Worm (Caenorhabditis elegans) whole organism, young adult: ENCODE measurements around the gene T28B11.1.

ENCODE experiments used
- B0035.1 ChIP-seq: sonication (generic microtip); optimal IDR thresholded peaks from 2 replicates; lab custom pipeline; 2016; ENCODE audit warnings: missing genetic modification characterization, mild to moderate bottlenecking, missing compliant biosample characterization, missing genotype, missing genetic modification reagents
- F23B12.7 ChIP-seq: sonication (generic microtip); optimal IDR thresholded peaks from 2 replicates; lab custom pipeline; 2017; ENCODE audit warnings: missing genetic modification characterization, mild to moderate bottlenecking, missing compliant biosample characterization, antibody characterized with exemption, moderate library complexity; ENCODE audit not compliant: insufficient read depth
- F39B2.1 ChIP-seq: fragments of 200-800 bp; sonication (Bioruptor generic); IDR thresholded peaks from 2 replicates; pipeline ENCODE4 v1.3.6; 2022; ENCODE audit warnings: missing genetic modification reagents, missing genetic modification characterization, missing compliant biosample characterization
- F57A8.1 ChIP-seq: fragments of 200-800 bp; sonication (Bioruptor generic); optimal IDR thresholded peaks from 2 replicates; lab custom pipeline; 2018; ENCODE audit warnings: mild to moderate bottlenecking, missing genetic modification characterization, moderate library complexity, missing compliant biosample characterization
- Y67H2A.10 ChIP-seq: fragments of 200-800 bp; sonication (Bioruptor generic); conservative IDR thresholded peaks from 2 replicates; pipeline ENCODE4 v1.3.6; 2022; ENCODE audit warnings: missing genetic modification reagents, missing genetic modification characterization, missing compliant biosample characterization
- Y95B8A.8 ChIP-seq: fragments of 200-800 bp; sonication (Bioruptor generic); IDR thresholded peaks from 2 replicates; pipeline ENCODE4 v1.3.6; 2022; ENCODE audit warnings: missing genetic modification reagents, missing genetic modification characterization, missing compliant biosample characterization
- ZK185.1 ChIP-seq: sonication (generic microtip); optimal IDR thresholded peaks from 2 replicates; lab custom pipeline; 2016; ENCODE audit warnings: mild to moderate bottlenecking, missing genetic modification characterization, missing compliant biosample characterization; ENCODE audit not compliant: poor library complexity, severe bottlenecking
- aptf-2 ChIP-seq: fragments of 200-800 bp; sonication (Bioruptor generic); conservative IDR thresholded peaks from 2 replicates; pipeline ENCODE4 v1.3.6; 2022; ENCODE audit warnings: missing genetic modification reagents, missing genetic modification characterization, missing compliant biosample characterization
- attf-3 ChIP-seq: fragments of 200-800 bp; sonication (Bioruptor generic); conservative IDR thresholded peaks from 2 replicates; pipeline ENCODE4 v1.3.6; 2022; ENCODE audit warnings: missing genetic modification reagents, missing genetic modification characterization, missing compliant biosample characterization
- attf-5 ChIP-seq: fragments of 200-800 bp; sonication (Bioruptor generic); optimal IDR thresholded peaks from 2 replicates; lab custom pipeline; 2018; ENCODE audit warnings: mild to moderate bottlenecking, missing genetic modification characterization, missing compliant biosample characterization
- cebp-2 ChIP-seq: fragments of 200-800 bp; sonication (Bioruptor generic); IDR thresholded peaks from 2 replicates; pipeline ENCODE4 v1.3.6; 2022; ENCODE audit warnings: missing genetic modification characterization, missing compliant biosample characterization
- ceh-58 ChIP-seq: fragments of 200-800 bp; sonication (Bioruptor generic); IDR thresholded peaks from 2 replicates; pipeline ENCODE4 v1.3.6; 2022; ENCODE audit warnings: missing genetic modification characterization, missing compliant biosample characterization
- dox-1 ChIP-seq: fragments of 200-800 bp; sonication (Bioruptor generic); IDR thresholded peaks from 2 replicates; pipeline ENCODE4 v1.3.6; 2022; ENCODE audit warnings: missing genetic modification reagents, missing genetic modification characterization, missing compliant biosample characterization
- dpff-1 ChIP-seq: sonication (generic microtip); optimal IDR thresholded peaks from 2 replicates; lab custom pipeline; 2017; ENCODE audit warnings: mild to moderate bottlenecking, missing genetic modification characterization, missing compliant biosample characterization
- dpl-1 ChIP-seq: fragments of 150-350 bp; optimal IDR thresholded peaks from 2 replicates; lab custom pipeline; 2014; ENCODE audit warnings: missing biosample characterization, missing genetic modification reagents, missing genetic modification characterization
- egl-18 ChIP-seq: fragments of 200-800 bp; sonication (Bioruptor generic); IDR thresholded peaks from 2 replicates; pipeline ENCODE4 v1.3.6; 2022; ENCODE audit warnings: missing genetic modification reagents, missing genetic modification characterization, missing compliant biosample characterization
- hlh-26 ChIP-seq: fragments of 200-800 bp; sonication (Bioruptor generic); conservative IDR thresholded peaks from 2 replicates; pipeline ENCODE4 v1.3.6; 2022; ENCODE audit warnings: missing genetic modification reagents, missing genetic modification characterization, missing compliant biosample characterization
- hmg-1.2 ChIP-seq: fragments of 200-800 bp; sonication (Bioruptor generic); IDR thresholded peaks from 2 replicates; pipeline ENCODE4 v1.3.6; 2022; ENCODE audit warnings: missing genetic modification reagents, missing genetic modification characterization, missing compliant biosample characterization
- hrde-1 ChIP-seq: sonication (generic microtip); optimal IDR thresholded peaks from 2 replicates; lab custom pipeline; 2016; ENCODE audit warnings: missing genetic modification characterization, mild to moderate bottlenecking, missing compliant biosample characterization, moderate library complexity, missing genotype, missing genetic modification reagents, borderline replicate concordance
- lin-26 ChIP-seq: fragments of 200-800 bp; sonication (Bioruptor generic); IDR thresholded peaks from 2 replicates; pipeline ENCODE4 v1.3.6; 2022; ENCODE audit warnings: missing genetic modification reagents, missing genetic modification characterization, missing compliant biosample characterization
- lin-54 ChIP-seq: fragments of 200-800 bp; sonication (Bioruptor generic); optimal IDR thresholded peaks from 2 replicates; lab custom pipeline; 2018; ENCODE audit warnings: mild to moderate bottlenecking, missing genetic modification characterization, missing compliant biosample characterization
- madf-10 ChIP-seq: sonication (generic microtip); optimal IDR thresholded peaks from 2 replicates; lab custom pipeline; 2016; ENCODE audit warnings: mild to moderate bottlenecking, missing genetic modification characterization, missing compliant biosample characterization
- madf-8 ChIP-seq: fragments of 200-800 bp; sonication (Bioruptor generic); conservative IDR thresholded peaks from 2 replicates; pipeline ENCODE4 v1.3.6; 2022; ENCODE audit warnings: missing genetic modification reagents, missing genetic modification characterization, missing compliant biosample characterization
- nfya-2 ChIP-seq: fragments of 200-800 bp; sonication (Bioruptor generic); IDR thresholded peaks from 2 replicates; pipeline ENCODE4 v1.3.6; 2022; ENCODE audit warnings: missing genetic modification reagents, missing genetic modification characterization, missing compliant biosample characterization
- nhr-120 ChIP-seq: fragments of 200-800 bp; sonication (Bioruptor generic); IDR thresholded peaks from 2 replicates; pipeline ENCODE4 v1.3.6; 2022; ENCODE audit warnings: missing genetic modification characterization, missing compliant biosample characterization
- nhr-27 ChIP-seq: fragments of 200-800 bp; sonication (Bioruptor generic); optimal IDR thresholded peaks from 2 replicates; lab custom pipeline; 2018; ENCODE audit warnings: mild to moderate bottlenecking, missing genetic modification characterization, moderate library complexity, missing compliant biosample characterization
- nhr-80 ChIP-seq: sonication (generic microtip); optimal IDR thresholded peaks from 2 replicates; lab custom pipeline; 2016; ENCODE audit warnings: missing genetic modification characterization, missing compliant biosample characterization
- rec-8 ChIP-seq, 2 experiments: sonication (generic microtip); optimal IDR thresholded peaks; 2 replicates each; lab custom pipeline; 2016; ENCODE audit warnings: mild to moderate bottlenecking in 2 of 2, missing genetic modification characterization in 2 of 2, missing genetic modification reagents in 2 of 2, missing genotype in 2 of 2, missing biosample characterization in 1 of 2, missing compliant biosample characterization in 1 of 2, moderate library complexity in 1 of 2
- sptf-2 ChIP-seq: fragments of 200-800 bp; sonication (Bioruptor generic); optimal IDR thresholded peaks from 2 replicates; lab custom pipeline; 2018; ENCODE audit warnings: mild to moderate bottlenecking, missing genetic modification characterization, missing compliant biosample characterization
- tbp1 ChIP-seq: fragments of 200-800 bp; sonication (Bioruptor generic); optimal IDR thresholded peaks from 2 replicates; lab custom pipeline; 2018; ENCODE audit warnings: mild to moderate bottlenecking, missing genetic modification characterization, missing compliant biosample characterization
- zim-3 ChIP-seq: sonication (generic microtip); optimal IDR thresholded peaks from 2 replicates; lab custom pipeline; 2017; ENCODE audit warnings: mild to moderate bottlenecking, missing genetic modification characterization, moderate library complexity, missing compliant biosample characterization
- ztf-18 ChIP-seq: sonication (generic microtip); optimal IDR thresholded peaks from 2 replicates; lab custom pipeline; 2016; ENCODE audit warnings: missing genotype, mild to moderate bottlenecking, missing genetic modification characterization, missing compliant biosample characterization

Gene T28B11.1

DNA sequence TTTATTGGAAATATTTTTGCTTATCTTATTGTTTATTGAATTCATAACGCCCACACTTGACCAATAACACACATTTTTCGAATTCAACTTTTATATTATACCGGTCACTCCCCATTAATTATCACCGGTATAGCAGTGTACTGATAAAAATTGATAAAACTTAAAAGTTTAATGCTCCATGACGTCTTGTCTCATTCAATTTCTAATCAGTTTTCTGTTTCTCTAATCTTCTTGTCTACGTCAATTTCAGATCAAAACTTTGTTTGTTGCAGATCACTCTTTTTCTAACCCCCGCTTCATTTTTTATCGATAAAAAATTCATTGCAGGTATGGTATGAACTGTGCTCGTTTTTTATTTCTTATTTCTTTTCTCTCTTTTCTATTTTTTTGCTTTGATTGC is 38.5 kb downstream of the T28B11.1 start (continued):
- TF ChIP-seq egl-18 (GFP tag; lab: Robert Waterston, UW) = no peak
- TF ChIP-seq nfya-2 (GFP tag; lab: Robert Waterston, UW) = no peak
- TF ChIP-seq attf-5 (GFP tag; lab: Kevin White, UChicago) = no peak
- TF ChIP-seq cebp-2 (GFP tag; lab: Robert Waterston, UW) = no peak
- no peak for TF ChIP-seq ceh-58 (GFP tag; lab: Robert Waterston, UW)
- TF ChIP-seq Y67H2A.10 (GFP tag; lab: Robert Waterston, UW) = no peak
- no peak for TF ChIP-seq lin-26 (GFP tag; lab: Robert Waterston, UW)
- TF ChIP-seq dpl-1 (GFP tag; lab: Kevin White, UChicago) = no peak
- TF ChIP-seq tbp1 (GFP tag; lab: Kevin White, UChicago) = peak; percentile 9
- TF ChIP-seq rec-8 (tag; optimal IDR thresholded peaks at IDR 0.05; lab: Kevin White, UChicago) = no peak
- no peak; the same call in 1 of the 2 replicates for TF ChIP-seq dox-1 (GFP tag; lab: Robert Waterston, UW)
- TF ChIP-seq nhr-27 (tag; lab: Kevin White, UChicago) = no peak
- no peak for TF ChIP-seq nhr-120 (GFP tag; lab: Robert Waterston, UW)
- no peak for TF ChIP-seq aptf-2 (GFP tag; lab: Robert Waterston, UW)
- TF ChIP-seq madf-10 (tag; lab: Kevin White, UChicago) = no peak
- peak; percentile 98 for TF ChIP-seq nhr-80 (tag; lab: Kevin White, UChicago)
- no peak for TF ChIP-seq hmg-1.2
- TF ChIP-seq F57A8.1 = no peak
- TF ChIP-seq lin-54 (GFP tag; lab: Kevin White, UChicago) = no peak
- no peak for TF ChIP-seq hrde-1 (tag; lab: Kevin White, UChicago)

DNA sequence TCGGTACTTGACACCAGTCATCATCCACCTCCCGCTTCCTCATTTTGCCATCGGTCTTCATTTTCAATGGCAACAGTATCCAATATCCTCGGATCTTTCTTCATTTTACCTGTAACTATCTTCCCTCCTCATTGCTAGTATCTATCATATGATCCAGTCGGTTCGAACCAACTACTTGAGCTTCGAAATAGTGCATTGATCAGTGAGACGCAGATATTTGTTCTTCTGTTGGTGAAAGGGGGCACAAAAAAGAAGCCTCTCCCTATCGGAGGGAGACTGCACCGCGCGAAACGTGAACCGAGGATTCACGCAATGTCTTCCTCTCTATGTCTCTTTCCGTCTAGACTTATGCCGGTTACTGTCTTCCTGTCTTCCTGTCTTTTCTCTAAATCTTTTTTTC is 40.9 kb downstream of the T28B11.1 start:
- TF ChIP-seq Y95B8A.8 (GFP tag; lab: Robert Waterston, UW) (no peak), hmg-1.2 (peak; percentile 7; the same call in 1 of the 2 replicates)

DNA sequence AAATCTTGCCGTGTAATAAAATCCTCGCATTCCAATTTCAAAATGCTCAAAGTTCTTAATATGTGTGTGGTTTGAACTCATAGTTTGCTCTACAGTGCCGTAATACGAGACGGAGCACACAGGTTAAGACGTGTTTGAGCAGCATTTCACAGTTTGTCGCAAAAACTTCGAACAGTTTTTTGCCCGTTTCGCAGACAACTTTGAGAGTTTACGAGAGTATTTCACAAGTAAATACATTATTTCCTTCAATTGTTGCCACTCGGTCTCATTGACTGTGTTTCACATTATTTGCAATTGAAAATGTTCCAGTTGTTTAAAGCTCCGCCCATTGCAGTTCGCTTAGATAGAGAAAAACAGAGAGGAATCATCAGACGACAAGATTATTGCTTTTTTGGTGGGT is 44.6 kb downstream of the T28B11.1 start, which contains the start of gene F29F11.20:
Gene F29F11.20, plus strand, starts transcription at position 301 of the 400 bp plus-strand sequence.
- TF ChIP-seq sptf-2 = no peak
- no peak for TF ChIP-seq hlh-26 (GFP tag; lab: Robert Waterston, UW)
- no peak for TF ChIP-seq zim-3 (tag; lab: Kevin White, UChicago)
- TF ChIP-seq B0035.1 (tag; lab: Kevin White, UChicago) = no peak
- TF ChIP-seq nhr-120 (GFP tag; lab: Robert Waterston, UW) = no peak
- TF ChIP-seq attf-3 (GFP tag; lab: Robert Waterston, UW) = no peak
- TF ChIP-seq F23B12.7 (tag; lab: Kevin White, UChicago) = no peak
- TF ChIP-seq ztf-18 (tag; lab: Kevin White, UChicago) = no peak
- no peak for TF ChIP-seq F39B2.1 (GFP tag; lab: Robert Waterston, UW)

DNA sequence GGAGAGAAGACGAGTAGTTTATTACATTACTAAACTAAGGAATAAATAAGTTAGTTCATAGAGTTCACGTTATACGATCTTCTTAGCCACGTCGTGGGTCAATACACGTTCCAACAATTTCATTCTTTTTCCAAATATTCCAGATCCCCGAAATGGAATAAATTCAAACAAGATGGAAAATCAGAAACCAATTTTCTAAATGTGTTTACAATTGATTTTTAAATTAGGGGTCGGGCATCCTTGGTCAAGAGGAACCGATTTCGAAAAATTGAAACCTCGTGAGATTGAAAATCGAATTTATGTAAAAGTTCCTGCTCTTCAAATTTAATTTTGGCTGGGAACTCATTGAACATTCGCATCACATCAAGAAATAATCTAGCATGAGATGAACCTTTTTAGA is 47.5 kb downstream of the T28B11.1 start:
- TF ChIP-seq ZK185.1 (tag; lab: Kevin White, UChicago) (no peak), cebp-2 (GFP tag; lab: Robert Waterston, UW) (no peak), F39B2.1 (GFP tag; lab: Robert Waterston, UW) (no peak), madf-8 (no peak), dpff-1 (tag; lab: Kevin White, UChicago) (no peak)
